Fruit fly (Drosophila melanogaster) whole organism, pupa: ENCODE data around the gene CG32099.
A peak's percentile ranks its signal among the peaks of the same experiment; 100 is the strongest.

ENCODE experiments used
- CG10348 ChIP-seq: fragments of 200-800 bp; sonication (Bioruptor generic); IDR thresholded peaks from 2 replicates; pipeline ENCODE4 v1.3.6; 2022; ENCODE audit warnings: missing biosample characterization, missing genetic modification characterization
- CG12605 ChIP-seq: fragments of 200-800 bp; sonication (Bioruptor generic); IDR thresholded peaks from 2 replicates; pipeline ENCODE4 v1.3.6; 2022; ENCODE audit warnings: missing biosample characterization, missing genetic modification characterization
- CG13204 ChIP-seq: fragments of 200-800 bp; sonication (Bioruptor generic); optimal IDR thresholded peaks from 2 replicates; lab custom pipeline; 2018; ENCODE audit warnings: missing biosample characterization, mild to moderate bottlenecking, missing genetic modification characterization, moderate library complexity
- CG14655 ChIP-seq: fragments of 200-800 bp; sonication (Bioruptor generic); optimal IDR thresholded peaks from 3 replicates; lab custom pipeline; 2017; ENCODE audit warnings: mild to moderate bottlenecking, missing biosample characterization, missing genetic modification reagents, missing genetic modification characterization
- CG15710 ChIP-seq: fragments of 200-800 bp; sonication (Bioruptor generic); optimal IDR thresholded peaks from 2 replicates; lab custom pipeline; 2018; ENCODE audit warnings: missing biosample characterization, mild to moderate bottlenecking, missing genetic modification characterization, moderate library complexity
- CG17806 ChIP-seq: fragments of 200-800 bp; sonication (Bioruptor generic); optimal IDR thresholded peaks from 2 replicates; lab custom pipeline; 2018; ENCODE audit warnings: missing biosample characterization, mild to moderate bottlenecking, missing genetic modification characterization, moderate library complexity
- CG32121 ChIP-seq: fragments of 200-800 bp; sonication (Bioruptor generic); IDR thresholded peaks from 2 replicates; pipeline ENCODE4 v1.3.6; 2022; ENCODE audit warnings: missing biosample characterization, missing genetic modification characterization
- CG34367 ChIP-seq: fragments of 200-800 bp; sonication (Bioruptor generic); optimal IDR thresholded peaks from 2 replicates; lab custom pipeline; 2018; ENCODE audit warnings: missing biosample characterization, mild to moderate bottlenecking, missing genetic modification characterization
- CG4496 ChIP-seq: fragments of 200-800 bp; sonication (Bioruptor generic); IDR thresholded peaks from 3 replicates; pipeline ENCODE4 v1.3.6; 2022; ENCODE audit warnings: missing biosample characterization, missing genetic modification characterization
- CG8159 ChIP-seq: fragments of 200-800 bp; sonication (Bioruptor generic); optimal IDR thresholded peaks from 3 replicates; lab custom pipeline; 2018; ENCODE audit warnings: missing biosample characterization, mild to moderate bottlenecking, missing genetic modification characterization, moderate library complexity
- CG8301 ChIP-seq: fragments of 200-800 bp; sonication (Bioruptor generic); optimal IDR thresholded peaks from 2 replicates; lab custom pipeline; 2018; ENCODE audit warnings: missing biosample characterization, mild to moderate bottlenecking, missing genetic modification characterization
- CG9948 ChIP-seq: fragments of 200-800 bp; sonication (Bioruptor generic); optimal IDR thresholded peaks from 2 replicates; lab custom pipeline; 2018; ENCODE audit warnings: missing biosample characterization, mild to moderate bottlenecking, missing genetic modification characterization, moderate library complexity
- D1 ChIP-seq: fragments of 200-800 bp; sonication (Bioruptor generic); optimal IDR thresholded peaks from 2 replicates; lab custom pipeline; 2018; ENCODE audit warnings: missing biosample characterization, mild to moderate bottlenecking, missing genetic modification characterization, moderate library complexity
- EcR ChIP-seq: fragments of 200-800 bp; sonication (Bioruptor generic); optimal IDR thresholded peaks from 3 replicates; lab custom pipeline; 2019; ENCODE audit warnings: missing biosample characterization, missing genetic modification characterization, mild to moderate bottlenecking, moderate library complexity, missing genetic modification reagents
- Ets98B ChIP-seq: fragments of 200-800 bp; sonication (Bioruptor generic); IDR thresholded peaks from 2 replicates; pipeline ENCODE4 v1.3.6; 2022; ENCODE audit warnings: missing biosample characterization, missing genetic modification characterization
- Pif1A ChIP-seq: fragments of 200-800 bp; sonication (Bioruptor generic); optimal IDR thresholded peaks from 3 replicates; lab custom pipeline; 2016; ENCODE audit warnings: missing biosample characterization, missing genetic modification characterization
- Pif1B ChIP-seq: fragments of 200-800 bp; sonication (Bioruptor generic); optimal IDR thresholded peaks from 3 replicates; lab custom pipeline; 2016; ENCODE audit warnings: missing biosample characterization, missing genetic modification characterization
- Snoo ChIP-seq: fragments of 200-800 bp; sonication (Bioruptor generic); optimal IDR thresholded peaks from 3 replicates; lab custom pipeline; 2017; ENCODE audit warnings: missing biosample characterization, mild to moderate bottlenecking, missing genetic modification characterization, inconsistent platforms
- fd96Ca ChIP-seq: fragments of 200-800 bp; sonication (Bioruptor generic); IDR thresholded peaks from 3 replicates; pipeline ENCODE4 v1.3.6; 2022; ENCODE audit warnings: missing biosample characterization, missing genetic modification characterization
- gl ChIP-seq: fragments of 200-800 bp; sonication (Bioruptor generic); optimal IDR thresholded peaks from 2 replicates; lab custom pipeline; 2018; ENCODE audit warnings: missing biosample characterization, mild to moderate bottlenecking, missing genetic modification characterization
- rn ChIP-seq: fragments of 200-800 bp; sonication (Bioruptor generic); IDR thresholded peaks from 2 replicates; pipeline ENCODE4 v1.3.6; 2022; ENCODE audit warnings: missing biosample characterization, missing genetic modification characterization

Gene CG32099

dm6 chr3L:12114188-12114587 is 34.9 kb upstream of the CG32099 start:
- peak; percentile 76 for TF ChIP-seq rn
- peak; percentile 83 for TF ChIP-seq CG15710
- TF ChIP-seq EcR (GFP tag; lab: Kevin White, UChicago) = peak; percentile 74
- TF ChIP-seq CG4496 (GFP tag; lab: Robert Waterston, UW) = peak; percentile 82
- peak; percentile 79 for TF ChIP-seq CG9948 (tag; lab: Kevin White, UChicago)
- peak; percentile 85 for TF ChIP-seq Ets98B (GFP tag; lab: Robert Waterston, UW)
- peak; percentile 74 for TF ChIP-seq CG32121 (GFP tag; lab: Robert Waterston, UW)
- peak; percentile 63 for TF ChIP-seq gl (tag; lab: Kevin White, UChicago)
- TF ChIP-seq CG12605 = peak; percentile 84
- TF ChIP-seq CG8301 (tag; lab: Kevin White, UChicago) = peak; percentile 80
- peak; percentile 83 for TF ChIP-seq CG14655
- peak; percentile 88 for TF ChIP-seq Pif1B (GFP tag; lab: Kevin White, UChicago)
- TF ChIP-seq CG13204 (GFP tag; lab: Kevin White, UChicago) = no peak
- peak; percentile 88 for TF ChIP-seq Pif1A
- peak; percentile 67 for TF ChIP-seq CG34367 (tag; lab: Kevin White, UChicago)
- peak; percentile 76 for TF ChIP-seq Snoo (tag; lab: Kevin White, UChicago)
- TF ChIP-seq CG17806 (tag; lab: Kevin White, UChicago) = peak; percentile 90
- no peak for TF ChIP-seq CG10348 (GFP tag; lab: Robert Waterston, UW)
- peak; percentile 70 for TF ChIP-seq D1 (tag; lab: Kevin White, UChicago)
- TF ChIP-seq fd96Ca (GFP tag; lab: Robert Waterston, UW) = peak; percentile 69; the same call in 2 of the 3 replicates
- peak; percentile 92 for TF ChIP-seq CG8159 (tag; lab: Kevin White, UChicago)

- TF ChIP-seq fd96Ca (GFP tag; lab: Robert Waterston, UW) = peak; percentile 82; the same call in 2 of the 3 replicates
- TF ChIP-seq CG4496 (GFP tag; lab: Robert Waterston, UW) = peak; percentile 83
- peak; percentile 91 for TF ChIP-seq CG17806 (tag; lab: Kevin White, UChicago)
- peak; percentile 5; the same call in 1 of the 2 replicates for TF ChIP-seq rn
- TF ChIP-seq CG15710 = peak; percentile 87
- TF ChIP-seq CG14655 = peak; percentile 93
- TF ChIP-seq CG8301 (tag; lab: Kevin White, UChicago) = peak; percentile 92
- no peak for TF ChIP-seq CG13204 (GFP tag; lab: Kevin White, UChicago)
- TF ChIP-seq EcR (GFP tag; lab: Kevin White, UChicago) = no peak
- TF ChIP-seq Pif1B (GFP tag; lab: Kevin White, UChicago) = peak; percentile 91
- peak; percentile 87 for TF ChIP-seq CG9948 (tag; lab: Kevin White, UChicago)
- no peak for TF ChIP-seq CG10348 (GFP tag; lab: Robert Waterston, UW)
- TF ChIP-seq CG12605 = peak; percentile 74
- peak; percentile 87 for TF ChIP-seq Snoo (tag; lab: Kevin White, UChicago)
- TF ChIP-seq CG8159 (tag; lab: Kevin White, UChicago) = peak; percentile 86
- TF ChIP-seq Ets98B (GFP tag; lab: Robert Waterston, UW) = peak; percentile 65
- TF ChIP-seq CG34367 (tag; lab: Kevin White, UChicago) = peak; percentile 88
- TF ChIP-seq gl (tag; lab: Kevin White, UChicago) = peak; percentile 83
- peak; percentile 62 for TF ChIP-seq D1 (tag; lab: Kevin White, UChicago)
- TF ChIP-seq CG32121 (GFP tag; lab: Robert Waterston, UW) = no peak
- TF ChIP-seq Pif1A = peak; percentile 89
These were observed 34.0 kb upstream of the CG32099 start for dm6 chr3L:12115103-12115502.

- TF ChIP-seq CG8159 (tag; lab: Kevin White, UChicago) (no peak), rn (no peak), CG9948 (tag; lab: Kevin White, UChicago) (no peak), CG14655 (no peak), CG10348 (GFP tag; lab: Robert Waterston, UW) (no peak), Pif1B (GFP tag; lab: Kevin White, UChicago) (no peak), Pif1A (no peak), CG13204 (GFP tag; lab: Kevin White, UChicago) (no peak), CG8301 (tag; lab: Kevin White, UChicago) (no peak), CG12605 (no peak), fd96Ca (GFP tag; lab: Robert Waterston, UW) (no peak), CG34367 (tag; lab: Kevin White, UChicago) (no peak), Ets98B (GFP tag; lab: Robert Waterston, UW) (no peak), CG17806 (tag; lab: Kevin White, UChicago) (no peak), gl (tag; lab: Kevin White, UChicago) (no peak)
These were observed 32.9 kb upstream of the CG32099 start, which contains the start of gene vers for dm6 chr3L:12115966-12116735. Gene vers (plus strand): TSS chr3L:12116101.

dm6 chr3L:12118156-12118555 is 30.9 kb upstream of the CG32099 start, which contains the start of gene ssp:
Gene ssp (plus strand): TSS chr3L:12118257.
- TF ChIP-seq CG12605 (no peak), Pif1B (GFP tag; lab: Kevin White, UChicago) (no peak), CG15710 (no peak), gl (tag; lab: Kevin White, UChicago) (no peak), fd96Ca (GFP tag; lab: Robert Waterston, UW) (no peak), CG10348 (GFP tag; lab: Robert Waterston, UW) (no peak), D1 (tag; lab: Kevin White, UChicago) (no peak), CG8159 (tag; lab: Kevin White, UChicago) (no peak), CG17806 (tag; lab: Kevin White, UChicago) (no peak), CG13204 (GFP tag; lab: Kevin White, UChicago) (no peak), CG14655 (no peak), CG8301 (tag; lab: Kevin White, UChicago) (no peak), Snoo (tag; lab: Kevin White, UChicago) (no peak), CG9948 (tag; lab: Kevin White, UChicago) (no peak), CG32121 (GFP tag; lab: Robert Waterston, UW) (no peak), rn (no peak), CG4496 (GFP tag; lab: Robert Waterston, UW) (no peak), EcR (GFP tag; lab: Kevin White, UChicago) (no peak)
- TF ChIP-seq, all 21 proteins: peak for 0
